Fruit fly (Drosophila melanogaster) whole organism, embryonic: ENCODE measurements around the gene CG32847.

Experiments
- Adf1 ChIP-seq: fragments of 200-800 bp; sonication (Bioruptor generic); IDR thresholded peaks from 2 replicates; pipeline ENCODE4 v1.3.6; 2022; ENCODE audit warnings: missing biosample characterization, missing genetic modification characterization
- BEAF-32 ChIP-seq: fragments of 200-800 bp; sonication (Bioruptor generic); optimal IDR thresholded peaks from 3 replicates; lab custom pipeline; 2017; ENCODE audit warnings: missing biosample characterization, missing genetic modification characterization, mild to moderate bottlenecking, moderate library complexity, missing genetic modification reagents
- Bdp1 ChIP-seq: fragments of 200-800 bp; sonication (Bioruptor generic); optimal IDR thresholded peaks from 3 replicates; lab custom pipeline; 2016; ENCODE audit warnings: missing biosample characterization, missing genetic modification characterization
- CG11560 ChIP-seq: fragments of 200-800 bp; sonication (Bioruptor generic); IDR thresholded peaks from 3 replicates; pipeline ENCODE4 v1.3.6; 2022; ENCODE audit warnings: missing biosample characterization, missing genetic modification characterization
- CG12659 ChIP-seq: fragments of 200-800 bp; sonication (Bioruptor generic); optimal IDR thresholded peaks from 3 replicates; lab custom pipeline; 2017; ENCODE audit warnings: mild to moderate bottlenecking, missing biosample characterization, missing genetic modification reagents, missing genetic modification characterization
- CG13424 ChIP-seq: fragments of 200-800 bp; sonication (Bioruptor generic); optimal IDR thresholded peaks from 2 replicates; lab custom pipeline; 2019; ENCODE audit warnings: missing biosample characterization, mild to moderate bottlenecking, missing genetic modification characterization, moderate library complexity
- CG13775 ChIP-seq: fragments of 200-800 bp; sonication (Bioruptor generic); optimal IDR thresholded peaks from 3 replicates; lab custom pipeline; 2017; ENCODE audit warnings: missing biosample characterization, mild to moderate bottlenecking, missing genetic modification characterization
- CG14050 ChIP-seq: fragments of 200-800 bp; sonication (Bioruptor generic); IDR thresholded peaks from 3 replicates; pipeline ENCODE4 v1.3.6; 2022; ENCODE audit warnings: missing biosample characterization, missing genetic modification characterization
- CG14965 ChIP-seq: fragments of 200-800 bp; sonication (Bioruptor generic); optimal IDR thresholded peaks from 2 replicates; lab custom pipeline; 2016; ENCODE audit warnings: missing biosample characterization, missing genetic modification characterization, borderline replicate concordance
- CG15073 ChIP-seq: fragments of 200-800 bp; sonication (Bioruptor generic); optimal IDR thresholded peaks from 2 replicates; lab custom pipeline; 2016; ENCODE audit warnings: missing biosample characterization, missing genetic modification characterization
- CG15696 ChIP-seq: fragments of 200-800 bp; sonication (Bioruptor generic); optimal IDR thresholded peaks from 2 replicates; lab custom pipeline; 2019; ENCODE audit warnings: missing biosample characterization, mild to moderate bottlenecking, missing genetic modification characterization, moderate library complexity
- CG1603 ChIP-seq: fragments of 200-800 bp; sonication (Bioruptor generic); optimal IDR thresholded peaks from 2 replicates; lab custom pipeline; 2019; ENCODE audit warnings: missing biosample characterization, mild to moderate bottlenecking, missing genetic modification characterization, moderate library complexity
- CG1647 ChIP-seq: fragments of 200-800 bp; sonication (Bioruptor generic); optimal IDR thresholded peaks from 3 replicates; lab custom pipeline; 2016; ENCODE audit warnings: missing biosample characterization, missing genetic modification characterization
- CG18011 ChIP-seq: fragments of 200-800 bp; sonication (Bioruptor generic); optimal IDR thresholded peaks from 2 replicates; lab custom pipeline; 2017; ENCODE audit warnings: missing biosample characterization, missing genetic modification characterization, mild to moderate bottlenecking, moderate library complexity, missing genotype
- CG18476 ChIP-seq: fragments of 200-800 bp; sonication (Bioruptor generic); optimal IDR thresholded peaks from 2 replicates; lab custom pipeline; 2016; ENCODE audit warnings: missing biosample characterization, mild to moderate bottlenecking, missing genetic modification characterization
- CG2712 ChIP-seq: fragments of 200-800 bp; optimal IDR thresholded peaks from 3 replicates; lab custom pipeline; 2019; ENCODE audit warnings: missing biosample characterization, mild to moderate bottlenecking, missing genetic modification characterization, moderate library complexity
- CG2875 ChIP-seq: fragments of 200-800 bp; sonication (Bioruptor generic); optimal IDR thresholded peaks from 2 replicates; lab custom pipeline; 2017; ENCODE audit warnings: missing biosample characterization, mild to moderate bottlenecking, missing genetic modification characterization, missing genetic modification reagents
- CG2889 ChIP-seq: fragments of 200-800 bp; sonication (Bioruptor generic); IDR thresholded peaks from 3 replicates; pipeline ENCODE4 v1.3.6; 2022; ENCODE audit warnings: missing biosample characterization, missing genetic modification characterization
- CG3407 ChIP-seq: fragments of 200-800 bp; sonication (Bioruptor generic); optimal IDR thresholded peaks from 2 replicates; lab custom pipeline; 2018; ENCODE audit warnings: missing biosample characterization, mild to moderate bottlenecking, missing genetic modification characterization
- CG4282 ChIP-seq: fragments of 200-800 bp; sonication (Bioruptor generic); optimal IDR thresholded peaks from 2 replicates; lab custom pipeline; 2016; ENCODE audit warnings: missing biosample characterization, missing genetic modification characterization
- CG4328 ChIP-seq: fragments of 200-800 bp; sonication (Bioruptor generic); optimal IDR thresholded peaks from 3 replicates; lab custom pipeline; 2017; ENCODE audit warnings: missing biosample characterization, missing genetic modification reagents, missing genetic modification characterization
- CG5180 ChIP-seq: fragments of 200-800 bp; sonication (Bioruptor generic); optimal IDR thresholded peaks from 3 replicates; lab custom pipeline; 2017; ENCODE audit warnings: missing biosample characterization, missing genetic modification characterization, mild to moderate bottlenecking, moderate library complexity, missing genetic modification reagents
- CG6854 ChIP-seq: fragments of 200-800 bp; sonication (Bioruptor generic); optimal IDR thresholded peaks from 3 replicates; lab custom pipeline; 2017; ENCODE audit warnings: missing biosample characterization, mild to moderate bottlenecking, missing genetic modification characterization
- CG7357 ChIP-seq: fragments of 200-800 bp; sonication (Bioruptor generic); IDR thresholded peaks from 3 replicates; pipeline ENCODE4 v1.3.6; 2022; ENCODE audit warnings: missing biosample characterization, missing genetic modification characterization
- CG9609 ChIP-seq: fragments of 200-800 bp; sonication (Bioruptor generic); optimal IDR thresholded peaks from 3 replicates; lab custom pipeline; 2016; ENCODE audit warnings: missing biosample characterization, missing genetic modification characterization
- CHES-1-like ChIP-seq: fragments of 200-800 bp; sonication (Bioruptor generic); optimal IDR thresholded peaks from 2 replicates; lab custom pipeline; 2016; ENCODE audit warnings: missing biosample characterization, missing genetic modification characterization
- Hr39 ChIP-seq: fragments of >200 bp; optimal IDR thresholded peaks from 2 replicates; lab custom pipeline; 2017
- Lim3 ChIP-seq: fragments of 200-800 bp; sonication (Bioruptor generic); IDR thresholded peaks from 2 replicates; pipeline ENCODE4 v1.3.6; 2022; ENCODE audit warnings: missing biosample characterization, missing genetic modification characterization
- Mrtf ChIP-seq: fragments of 200-800 bp; sonication (Bioruptor generic); IDR thresholded peaks from 3 replicates; pipeline ENCODE4 v1.3.6; 2022; ENCODE audit warnings: missing biosample characterization, missing genetic modification characterization
- Myb ChIP-seq: fragments of 200-800 bp; sonication (Bioruptor generic); optimal IDR thresholded peaks from 2 replicates; lab custom pipeline; 2016; ENCODE audit warnings: missing biosample characterization, missing genetic modification characterization
- NFAT ChIP-seq: fragments of 200-800 bp; sonication (Bioruptor generic); IDR thresholded peaks from 2 replicates; pipeline ENCODE4 v1.3.6; 2022; ENCODE audit warnings: missing biosample characterization, missing genetic modification characterization
- NK7.1 ChIP-seq: fragments of 200-800 bp; sonication (Bioruptor generic); optimal IDR thresholded peaks from 3 replicates; lab custom pipeline; 2016; ENCODE audit warnings: missing biosample characterization, missing genetic modification characterization
- PHDP ChIP-seq: fragments of 200-800 bp; sonication (Bioruptor generic); optimal IDR thresholded peaks from 3 replicates; lab custom pipeline; 2018; ENCODE audit warnings: missing biosample characterization, mild to moderate bottlenecking, missing genetic modification characterization, moderate library complexity
- Side ChIP-seq: fragments of 200-800 bp; sonication (Bioruptor generic); optimal IDR thresholded peaks from 2 replicates; lab custom pipeline; 2016; ENCODE audit warnings: missing biosample characterization, missing genetic modification characterization
- br ChIP-seq: fragments of >200 bp; optimal IDR thresholded peaks from 2 replicates; lab custom pipeline; 2017
- caup ChIP-seq: fragments of 200-800 bp; sonication (Bioruptor generic); optimal IDR thresholded peaks from 3 replicates; lab custom pipeline; 2017; ENCODE audit warnings: missing biosample characterization, mild to moderate bottlenecking, missing genetic modification characterization, moderate library complexity; ENCODE audit not compliant: severe bottlenecking
- dan ChIP-seq: fragments of 200-800 bp; sonication (Bioruptor generic); IDR thresholded peaks from 2 replicates; pipeline ENCODE4 v1.3.6; 2022; ENCODE audit warnings: missing biosample characterization, missing genetic modification characterization
- disco-r ChIP-seq: fragments of 200-800 bp; sonication (Bioruptor generic); optimal IDR thresholded peaks from 2 replicates; lab custom pipeline; 2016; ENCODE audit warnings: missing biosample characterization, missing genetic modification characterization
- ewg ChIP-seq: fragments of 200-800 bp; sonication (Bioruptor generic); optimal IDR thresholded peaks from 3 replicates; lab custom pipeline; 2017; ENCODE audit warnings: mild to moderate bottlenecking, missing biosample characterization, missing genetic modification reagents, missing genetic modification characterization
- eyg ChIP-seq: fragments of 200-800 bp; sonication (Bioruptor generic); optimal IDR thresholded peaks from 3 replicates; lab custom pipeline; 2016; ENCODE audit warnings: missing biosample characterization, missing genetic modification characterization
- hb ChIP-seq: fragments of 200-800 bp; sonication (Bioruptor generic); IDR thresholded peaks from 3 replicates; pipeline ENCODE4 v1.3.6; 2022; ENCODE audit warnings: missing biosample characterization, missing genetic modification characterization; ENCODE audit not compliant: partially characterized antibody
- otp ChIP-seq: fragments of 200-800 bp; sonication (Bioruptor generic); IDR thresholded peaks from 3 replicates; pipeline ENCODE4, ENCODE4 v1.3.6; 2022; ENCODE audit warnings: missing biosample characterization, missing genetic modification characterization
- pb ChIP-seq: fragments of 200-800 bp; sonication (Bioruptor generic); optimal IDR thresholded peaks from 3 replicates; lab custom pipeline; 2016; ENCODE audit warnings: missing biosample characterization, missing genetic modification characterization
- ro ChIP-seq: fragments of 200-800 bp; sonication (Bioruptor generic); IDR thresholded peaks from 2 replicates; pipeline ENCODE4 v1.3.6; 2022; ENCODE audit warnings: missing biosample characterization, missing genetic modification characterization
- sisA ChIP-seq: fragments of 200-800 bp; sonication (Bioruptor generic); IDR thresholded peaks from 2 replicates; pipeline ENCODE4 v1.3.6; 2022; ENCODE audit warnings: missing biosample characterization, missing genetic modification characterization
- sqz ChIP-seq: fragments of 200-800 bp; sonication (Bioruptor generic); optimal IDR thresholded peaks from 3 replicates; lab custom pipeline; 2018; ENCODE audit warnings: missing biosample characterization, mild to moderate bottlenecking, missing genetic modification characterization
- trh ChIP-seq: fragments of 200-800 bp; sonication (Bioruptor generic); optimal IDR thresholded peaks from 2 replicates; lab custom pipeline; 2016; ENCODE audit warnings: missing biosample characterization, missing genetic modification characterization
- unpg ChIP-seq: fragments of 200-800 bp; sonication (Bioruptor generic); optimal IDR thresholded peaks from 3 replicates; lab custom pipeline; 2018; ENCODE audit warnings: missing biosample characterization, mild to moderate bottlenecking, missing genetic modification characterization, moderate library complexity
- vvl ChIP-seq: fragments of 200-800 bp; sonication (Bioruptor generic); IDR thresholded peaks from 2 replicates; pipeline ENCODE4 v1.3.6; 2022; ENCODE audit warnings: missing biosample characterization, missing genetic modification characterization
- zen ChIP-seq: fragments of 200-800 bp; sonication (Bioruptor generic); optimal IDR thresholded peaks from 3 replicates; lab custom pipeline; 2018; ENCODE audit warnings: missing biosample characterization, mild to moderate bottlenecking, missing genetic modification characterization, moderate library complexity

Gene CG32847

dm6 chr3L:15104849-15105555 is 16.4 kb upstream of the CG32847 start:
- 0 out of 3 replicates have a peak, but pooled peaks have one; percentile 22 for TF ChIP-seq Mrtf (GFP tag; lab: Robert Waterston, UW)
- no peak for TF ChIP-seq CG15696
- no peak for TF ChIP-seq hb
- peak; percentile 10; the same call in 1 of the 2 replicates for TF ChIP-seq Adf1 (GFP tag; lab: Robert Waterston, UW)
- peak; percentile 30; the same call in 1 of the 3 replicates for TF ChIP-seq CG14050 (GFP tag; lab: Robert Waterston, UW)
- TF ChIP-seq ro, result no peak; the same call in 1 of the 2 replicates
- TF ChIP-seq Hr39 (lab: Kevin White, UChicago), result no peak
- peak; percentile 50 for TF ChIP-seq CG5180 (GFP tag; lab: Kevin White, UChicago)
- TF ChIP-seq sisA (GFP tag; lab: Robert Waterston, UW), result peak; percentile 61
- peak; percentile 30 for TF ChIP-seq trh (GFP tag; lab: Kevin White, UChicago)
- TF ChIP-seq CG2712 (tag; lab: Kevin White, UChicago), result peak; percentile 56
- peak; percentile 51 for TF ChIP-seq CG9609 (GFP tag; lab: Kevin White, UChicago)
- TF ChIP-seq dan, result no peak
- TF ChIP-seq CG11560 (tag; lab: Robert Waterston, UW), result peak; percentile 45; the same call in 1 of the 3 replicates
- peak; percentile 14; the same call in 1 of the 3 replicates for TF ChIP-seq CG7357 (GFP tag; lab: Robert Waterston, UW)
- TF ChIP-seq NK7.1 (GFP tag; lab: Kevin White, UChicago), result peak; percentile 60
- no peak for TF ChIP-seq NFAT (GFP tag; lab: Robert Waterston, UW)
- no peak for TF ChIP-seq disco-r (GFP tag; lab: Kevin White, UChicago)
- TF ChIP-seq BEAF-32 (GFP tag; lab: Kevin White, UChicago), result no peak
- peak; percentile 33 for TF ChIP-seq eyg (GFP tag; lab: Kevin White, UChicago)
- no peak for TF ChIP-seq caup (GFP tag; lab: Kevin White, UChicago)
- TF ChIP-seq CG1647 (GFP tag; lab: Kevin White, UChicago), result no peak
- TF ChIP-seq ewg (GFP tag; lab: Kevin White, UChicago), result peak; percentile 35
- TF ChIP-seq CG12659 (GFP tag; lab: Kevin White, UChicago), result peak; percentile 63
- peak; percentile 86 for TF ChIP-seq sqz (GFP tag; lab: Kevin White, UChicago)
- peak; percentile 43 for TF ChIP-seq CG1603 (tag; lab: Kevin White, UChicago)
- TF ChIP-seq CG4282 (GFP tag; lab: Kevin White, UChicago), result no peak
- TF ChIP-seq CG2875 (GFP tag; lab: Kevin White, UChicago), result no peak
- peak; percentile 17 for TF ChIP-seq CG18011 (GFP tag; lab: Kevin White, UChicago)
- TF ChIP-seq Lim3 (GFP tag; lab: Robert Waterston, UW), result no peak
- TF ChIP-seq pb (GFP tag; lab: Kevin White, UChicago), result peak; percentile 50
- no peak for TF ChIP-seq CG4328 (GFP tag; lab: Kevin White, UChicago)
- TF ChIP-seq CG15073, result no peak
- no peak for TF ChIP-seq zen
- peak; percentile 76 for TF ChIP-seq CG6854 (GFP tag; lab: Kevin White, UChicago)
- TF ChIP-seq unpg (GFP tag; lab: Kevin White, UChicago), result peak; percentile 47
- TF ChIP-seq Bdp1 (GFP tag; lab: Kevin White, UChicago), result peak; percentile 25
- no peak; the same call in 1 of the 2 replicates for TF ChIP-seq vvl (GFP tag; lab: Robert Waterston, UW)
- peak; percentile 60 for TF ChIP-seq PHDP
- TF ChIP-seq CHES-1-like (GFP tag; lab: Kevin White, UChicago), result peak; percentile 70
- TF ChIP-seq CG3407 (GFP tag; lab: Kevin White, UChicago), result peak; percentile 1
- no peak for TF ChIP-seq CG14965
- no peak for TF ChIP-seq CG18476
- no peak for TF ChIP-seq br
- 0 out of 3 replicates have a peak, but pooled peaks have one; percentile 7 for TF ChIP-seq CG2889
- TF ChIP-seq CG13775 (GFP tag; lab: Kevin White, UChicago), result peak; percentile 53
- peak; percentile 70 for TF ChIP-seq CG13424
- peak; percentile 36 for TF ChIP-seq Myb (GFP tag; lab: Kevin White, UChicago)
- no peak for TF ChIP-seq otp (GFP tag; lab: Robert Waterston, UW)
- TF ChIP-seq Side (GFP tag; lab: Kevin White, UChicago), result peak; percentile 18
